In the genomic region with DNA sequence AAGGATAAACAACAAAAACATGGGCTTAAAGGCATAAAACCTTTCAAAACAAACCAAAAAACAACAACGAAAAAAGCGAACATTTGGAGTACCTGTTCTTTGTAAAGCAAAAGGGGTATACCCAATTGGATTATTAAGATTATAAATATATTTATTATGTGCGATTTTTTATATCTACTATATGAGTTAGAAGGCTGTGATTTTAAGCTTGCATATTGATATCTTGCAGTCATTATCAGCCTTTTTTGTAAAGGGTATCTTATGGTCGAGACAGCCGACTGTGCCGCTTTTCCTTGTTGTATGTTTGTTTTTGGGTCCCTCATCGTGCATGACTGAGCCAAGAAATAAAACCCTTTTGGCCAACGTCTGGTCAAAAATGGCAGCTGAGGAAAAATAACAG, we compare ENCODE assay signal across 2 fruit fly cellular contexts.
TF ChIP-seq lines count a peak whose summit lies in the region.

No protein-coding gene starts in this region.

TF ChIP-seq in whole organism, embryonic, 481 proteins besides CTCF, POLR2A, EP300 and RAD21 (continued from another document and continues in another):
- no peak for TF ChIP-seq chinmo (GFP tag; IDR thresholded peaks at IDR 0.05; lab: Robert Waterston, UW; ENCODE audit: partially characterized antibody)
- TF ChIP-seq Hr3 (GFP tag; optimal IDR thresholded peaks at IDR 0.05; lab: Kevin White, UChicago) = peak; percentile 15
- peak; percentile 43; the same call in 1 of the 2 replicates for TF ChIP-seq chm (GFP tag; IDR thresholded peaks at IDR 0.05; lab: Robert Waterston, UW)
- TF ChIP-seq psq (GFP tag; optimal IDR thresholded peaks at IDR 0.05; lab: Kevin White, UChicago) = no peak
- no peak for TF ChIP-seq cg (GFP tag; optimal IDR thresholded peaks at IDR 0.05; lab: Kevin White, UChicago)
- 0 out of 2 replicates have a peak, but pooled peaks have one; percentile 12 for TF ChIP-seq ap (GFP tag; IDR thresholded peaks at IDR 0.05; lab: Robert Waterston, UW)
- TF ChIP-seq CG14965 (GFP tag; optimal IDR thresholded peaks at IDR 0.05; lab: Kevin White, UChicago; ENCODE audit: borderline replicate concordance) = no peak
- TF ChIP-seq CG3838 (GFP tag; optimal IDR thresholded peaks at IDR 0.05; lab: Kevin White, UChicago) = no peak
- no peak for TF ChIP-seq Hr78 (GFP tag; optimal IDR thresholded peaks at IDR 0.05; lab: Kevin White, UChicago)
- peak; percentile 23 for TF ChIP-seq BtbVII (GFP tag; optimal IDR thresholded peaks at IDR 0.05; lab: Kevin White, UChicago)
- TF ChIP-seq pum (GFP tag; optimal IDR thresholded peaks at IDR 0.05; lab: Kevin White, UChicago) = no peak
- TF ChIP-seq CG13123 (GFP tag; optimal IDR thresholded peaks at IDR 0.05; lab: Kevin White, UChicago) = no peak
- TF ChIP-seq sqz (GFP tag; optimal IDR thresholded peaks at IDR 0.05; lab: Kevin White, UChicago) = no peak
- peak; percentile 50; the same call in 1 of the 3 replicates for TF ChIP-seq zfh1 (GFP tag; IDR thresholded peaks at IDR 0.05; lab: Robert Waterston, UW)
- peak; percentile 55; the same call in 1 of the 2 replicates for TF ChIP-seq Atf6 (GFP tag; IDR thresholded peaks at IDR 0.05; lab: Robert Waterston, UW)
- TF ChIP-seq CG11247 (GFP tag; IDR thresholded peaks at IDR 0.05; lab: Robert Waterston, UW) = no peak
- no peak for TF ChIP-seq Opbp (GFP tag; IDR thresholded peaks at IDR 0.05; lab: Robert Waterston, UW; ENCODE audit: partially characterized antibody)
- no peak for TF ChIP-seq CG10321 (GFP tag; IDR thresholded peaks at IDR 0.05; lab: Robert Waterston, UW)
- peak; percentile 47 for TF ChIP-seq CG10267 (tag; optimal IDR thresholded peaks at IDR 0.05; lab: Kevin White, UChicago)
- 0 out of 2 replicates have a peak, but pooled peaks have one; percentile 4 for TF ChIP-seq aop (GFP tag; IDR thresholded peaks at IDR 0.05; lab: Robert Waterston, UW)
- no peak for TF ChIP-seq chn (GFP tag; optimal IDR thresholded peaks at IDR 0.05; lab: Kevin White, UChicago)
- no peak for TF ChIP-seq CG11085 (GFP tag; IDR thresholded peaks at IDR 0.05; lab: Robert Waterston, UW)
- no peak for TF ChIP-seq hkb (optimal IDR thresholded peaks at IDR 0.05; lab: Kevin White, UChicago)
- peak; percentile 44; the same call in 1 of the 2 replicates for TF ChIP-seq hkb (GFP tag; IDR thresholded peaks at IDR 0.05; lab: Robert Waterston, UW)
- TF ChIP-seq CG10959 (GFP tag; IDR thresholded peaks at IDR 0.05; lab: Robert Waterston, UW) = peak; percentile 28; the same call in 1 of the 2 replicates
- peak; percentile 77 for TF ChIP-seq CG11504 (tag; optimal IDR thresholded peaks at IDR 0.05; lab: Kevin White, UChicago)
- no peak for TF ChIP-seq B-H2 (GFP tag; optimal IDR thresholded peaks at IDR 0.05; lab: Kevin White, UChicago)
- TF ChIP-seq salm (tag; optimal IDR thresholded peaks at IDR 0.05; lab: Kevin White, UChicago) = no peak
- TF ChIP-seq sens (GFP tag; lab: Kevin White, UChicago) = peak; percentile 84
- no peak for TF ChIP-seq Usf (GFP tag; optimal IDR thresholded peaks at IDR 0.05; lab: Kevin White, UChicago)
- 0 out of 3 replicates have a peak, but pooled peaks have one; percentile 23 for TF ChIP-seq C15 (GFP tag; IDR thresholded peaks at IDR 0.05; lab: Robert Waterston, UW)
- peak; percentile 57 for TF ChIP-seq cwo (GFP tag; optimal IDR thresholded peaks at IDR 0.05; lab: Kevin White, UChicago)
- TF ChIP-seq CG14667 (GFP tag; IDR thresholded peaks at IDR 0.05; lab: Robert Waterston, UW) = peak; percentile 31; the same call in 1 of the 2 replicates
- no peak for TF ChIP-seq Ssrp (tag; optimal IDR thresholded peaks at IDR 0.05; lab: Kevin White, UChicago)
- TF ChIP-seq Sox102F (GFP tag; optimal IDR thresholded peaks at IDR 0.05; lab: Kevin White, UChicago) = peak; percentile 41
- TF ChIP-seq Adf1 (GFP tag; IDR thresholded peaks at IDR 0.05; lab: Robert Waterston, UW) = no peak
- no peak for TF ChIP-seq CG13624 (GFP tag; optimal IDR thresholded peaks at IDR 0.05; lab: Kevin White, UChicago)
- TF ChIP-seq CG11456 (GFP tag; IDR thresholded peaks at IDR 0.05; lab: Robert Waterston, UW) = peak; percentile 70; the same call in 1 of the 3 replicates
- peak; percentile 0 for TF ChIP-seq CG13296 (GFP tag; optimal IDR thresholded peaks at IDR 0.05; lab: Kevin White, UChicago)
- TF ChIP-seq CG4730 (GFP tag; IDR thresholded peaks at IDR 0.05; lab: Robert Waterston, UW) = peak; percentile 53
- no peak for TF ChIP-seq NC2α (GFP tag; optimal IDR thresholded peaks at IDR 0.05; lab: Kevin White, UChicago)
- peak; percentile 70 for TF ChIP-seq D19B (GFP tag; optimal IDR thresholded peaks at IDR 0.05; lab: Kevin White, UChicago)
- TF ChIP-seq tin (GFP tag; optimal IDR thresholded peaks at IDR 0.05; lab: Kevin White, UChicago) = peak; percentile 42
- TF ChIP-seq lbe (GFP tag; optimal IDR thresholded peaks at IDR 0.05; lab: Kevin White, UChicago) = peak; percentile 34
- peak; percentile 51 for TF ChIP-seq ind (GFP tag; optimal IDR thresholded peaks at IDR 0.05; lab: Kevin White, UChicago)
- no peak for TF ChIP-seq CG12744 (GFP tag; optimal IDR thresholded peaks at IDR 0.05; lab: Kevin White, UChicago)
- no peak for TF ChIP-seq mam (GFP tag; optimal IDR thresholded peaks at IDR 0.05; lab: Kevin White, UChicago)
- no peak for TF ChIP-seq MESR4 (GFP tag; optimal IDR thresholded peaks at IDR 0.05; lab: Kevin White, UChicago)
- TF ChIP-seq CG6813 (GFP tag; optimal IDR thresholded peaks at IDR 0.05; lab: Kevin White, UChicago) = peak; percentile 57
- TF ChIP-seq CG4404 (GFP tag; IDR thresholded peaks at IDR 0.05; lab: Robert Waterston, UW) = 0 out of 2 replicates have a peak, but pooled peaks have one; percentile 18
- TF ChIP-seq CG8765 (GFP tag; IDR thresholded peaks at IDR 0.05; lab: Robert Waterston, UW) = no peak
- TF ChIP-seq pfk (GFP tag; optimal IDR thresholded peaks at IDR 0.05; lab: Kevin White, UChicago) = no peak
- TF ChIP-seq CG17359 (tag; optimal IDR thresholded peaks at IDR 0.05; lab: Kevin White, UChicago) = peak; percentile 75
- peak; percentile 74 for TF ChIP-seq row (GFP tag; IDR thresholded peaks at IDR 0.05; lab: Robert Waterston, UW)
- peak; percentile 53; the same call in 1 of the 2 replicates for TF ChIP-seq ranshi (GFP tag; IDR thresholded peaks at IDR 0.05; lab: Robert Waterston, UW)
- TF ChIP-seq Oli (tag; optimal IDR thresholded peaks at IDR 0.05; lab: Kevin White, UChicago) = peak; percentile 30
- TF ChIP-seq crp (GFP tag; optimal IDR thresholded peaks at IDR 0.05; lab: Kevin White, UChicago) = no peak
- TF ChIP-seq CG32767 (GFP tag; IDR thresholded peaks at IDR 0.05; lab: Robert Waterston, UW) = peak; percentile 14; the same call in 1 of the 2 replicates
- peak; percentile 40 for TF ChIP-seq scrt (GFP tag; optimal IDR thresholded peaks at IDR 0.05; lab: Kevin White, UChicago)
- TF ChIP-seq dati (GFP tag; IDR thresholded peaks at IDR 0.05; lab: Robert Waterston, UW) = no peak
- TF ChIP-seq jigr1 (GFP tag; IDR thresholded peaks at IDR 0.05; lab: Robert Waterston, UW) = no peak
- TF ChIP-seq Six4 (GFP tag; optimal IDR thresholded peaks at IDR 0.05; lab: Kevin White, UChicago) = peak; percentile 6

TF ChIP-seq in whole organism, prepupa, 60 proteins besides CTCF, POLR2A, EP300 and RAD21 (continued from another document):
- peak; percentile 1 for TF ChIP-seq net (GFP tag; optimal IDR thresholded peaks at IDR 0.05; lab: Kevin White, UChicago)
- peak; percentile 18 for TF ChIP-seq Ets96B (tag; optimal IDR thresholded peaks at IDR 0.05; lab: Kevin White, UChicago)
- TF ChIP-seq Hr4 (GFP tag; optimal IDR thresholded peaks at IDR 0.05; lab: Kevin White, UChicago) = no peak
- TF ChIP-seq Met (GFP tag; optimal IDR thresholded peaks at IDR 0.05; lab: Kevin White, UChicago) = peak; percentile 56
- no peak for TF ChIP-seq CG9139 (GFP tag; optimal IDR thresholded peaks at IDR 0.05; lab: Kevin White, UChicago)
- 0 out of 2 replicates have a peak, but pooled peaks have one; percentile 32 for TF ChIP-seq CG15336 (GFP tag; IDR thresholded peaks at IDR 0.05; lab: Robert Waterston, UW)
- peak; percentile 30 for TF ChIP-seq vri (GFP tag; optimal IDR thresholded peaks at IDR 0.05; lab: Kevin White, UChicago)
- peak; percentile 78 for TF ChIP-seq svp (GFP tag; lab: Kevin White, UChicago)
- peak; percentile 45; the same call in 2 of the 3 replicates for TF ChIP-seq CG6163 (GFP tag; IDR thresholded peaks at IDR 0.05; lab: Robert Waterston, UW)
- peak; percentile 43 for TF ChIP-seq acj6 (GFP tag; optimal IDR thresholded peaks at IDR 0.05; lab: Kevin White, UChicago)
- TF ChIP-seq CG6276 (GFP tag; optimal IDR thresholded peaks at IDR 0.05; lab: Kevin White, UChicago) = no peak
- no peak for TF ChIP-seq salr (GFP tag; optimal IDR thresholded peaks at IDR 0.05; lab: Kevin White, UChicago)
- TF ChIP-seq spab (GFP tag; optimal IDR thresholded peaks at IDR 0.05; lab: Kevin White, UChicago) = peak; percentile 18
- TF ChIP-seq CG6854 (GFP tag; optimal IDR thresholded peaks at IDR 0.05; lab: Kevin White, UChicago) = peak; percentile 33
- peak; percentile 49 for TF ChIP-seq Blimp-1 (GFP tag; optimal IDR thresholded peaks at IDR 0.05; lab: Kevin White, UChicago)
- TF ChIP-seq Hr39 (GFP tag; optimal IDR thresholded peaks at IDR 0.05; lab: Kevin White, UChicago) = peak; percentile 35
- TF ChIP-seq CG8319 (GFP tag; optimal IDR thresholded peaks at IDR 0.05; lab: Kevin White, UChicago) = peak; percentile 25
- TF ChIP-seq CG16779 (tag; optimal IDR thresholded peaks at IDR 0.05; lab: Kevin White, UChicago) = no peak
- no peak for TF ChIP-seq Gug (GFP tag; IDR thresholded peaks at IDR 0.05; lab: Robert Waterston, UW)
- TF ChIP-seq Eip93F (GFP tag; optimal IDR thresholded peaks at IDR 0.05; lab: Kevin White, UChicago) = peak; percentile 60
- no peak for TF ChIP-seq fd59A (GFP tag; optimal IDR thresholded peaks at IDR 0.05; lab: Kevin White, UChicago)
- no peak for TF ChIP-seq CG6808 (GFP tag; optimal IDR thresholded peaks at IDR 0.05; lab: Kevin White, UChicago)
- peak; percentile 44 for TF ChIP-seq CG34406 (GFP tag; optimal IDR thresholded peaks at IDR 0.05; lab: Kevin White, UChicago)
- peak; percentile 53 for TF ChIP-seq CG11762 (GFP tag; optimal IDR thresholded peaks at IDR 0.05; lab: Kevin White, UChicago; ENCODE audit: insufficient read depth)
- TF ChIP-seq pdm3 (GFP tag; optimal IDR thresholded peaks at IDR 0.05; lab: Kevin White, UChicago) = no peak
- TF ChIP-seq CG10669 (GFP tag; optimal IDR thresholded peaks at IDR 0.05; lab: Kevin White, UChicago) = peak; percentile 34
- TF ChIP-seq CG32006 (GFP tag; optimal IDR thresholded peaks at IDR 0.05; lab: Kevin White, UChicago) = no peak
- TF ChIP-seq CG6792 (GFP tag; optimal IDR thresholded peaks at IDR 0.05; lab: Kevin White, UChicago) = peak; percentile 61
- TF ChIP-seq Sox14 (GFP tag; optimal IDR thresholded peaks at IDR 0.05; lab: Kevin White, UChicago) = no peak
- no peak for TF ChIP-seq Hr38 (GFP tag; optimal IDR thresholded peaks at IDR 0.05; lab: Kevin White, UChicago)
- peak; percentile 60 for TF ChIP-seq CG11902 (GFP tag; optimal IDR thresholded peaks at IDR 0.05; lab: Kevin White, UChicago)
- peak; percentile 18 for TF ChIP-seq CG3032 (tag; optimal IDR thresholded peaks at IDR 0.05; lab: Kevin White, UChicago)
- TF ChIP-seq dac (GFP tag; optimal IDR thresholded peaks at IDR 0.05; lab: Kevin White, UChicago) = no peak
- TF ChIP-seq CG7368 (GFP tag; optimal IDR thresholded peaks at IDR 0.05; lab: Kevin White, UChicago) = peak; percentile 41
- peak; percentile 57 for TF ChIP-seq Eip78C (GFP tag; lab: Kevin White, UChicago)
- TF ChIP-seq CG11294 (GFP tag; IDR thresholded peaks at IDR 0.05; lab: Robert Waterston, UW) = no peak
- TF ChIP-seq OdsH (GFP tag; optimal IDR thresholded peaks at IDR 0.05; lab: Kevin White, UChicago) = peak; percentile 36
- peak; percentile 74 for TF ChIP-seq CG3919 (GFP tag; optimal IDR thresholded peaks at IDR 0.05; lab: Kevin White, UChicago)
TF ChIP-seq in whole organism, prepupa: peak in this region for 37.
